Fruit fly (Drosophila melanogaster) whole organism, larva: ENCODE data around the gene CG14892.

Source experiments
- noc ChIP-seq: fragments of 200-800 bp; sonication (Bioruptor generic); optimal IDR thresholded peaks from 3 replicates; lab custom pipeline; 2019; ENCODE audit warnings: missing biosample characterization, mild to moderate bottlenecking, missing genetic modification characterization, moderate library complexity

Gene CG14892

DNA sequence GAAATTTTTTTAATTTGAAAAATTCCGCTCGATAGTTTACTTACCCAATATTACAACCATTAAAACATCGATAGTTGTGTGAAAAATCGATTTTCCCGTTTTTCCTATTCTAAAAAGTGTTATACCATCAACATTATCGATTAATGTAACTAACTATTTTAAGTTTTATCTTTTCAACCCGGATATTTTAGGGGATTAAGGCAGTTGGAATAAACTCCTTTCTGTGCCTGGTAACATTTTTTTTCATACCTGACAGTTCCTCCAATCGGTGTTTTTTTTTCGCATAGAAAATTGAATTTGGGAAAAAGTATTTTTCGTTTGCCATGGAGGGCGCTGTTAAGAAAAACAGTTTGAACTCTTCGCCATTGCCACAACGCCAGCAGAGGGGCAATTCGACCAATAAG, 45.8 kb downstream of the CG14892 start, which contains the start of gene nonA-l:
Gene nonA-l, plus strand, starts transcription at position 201 of the 404 bp plus-strand sequence.
- TF ChIP-seq noc (tag; lab: Kevin White, UChicago): no peak

DNA sequence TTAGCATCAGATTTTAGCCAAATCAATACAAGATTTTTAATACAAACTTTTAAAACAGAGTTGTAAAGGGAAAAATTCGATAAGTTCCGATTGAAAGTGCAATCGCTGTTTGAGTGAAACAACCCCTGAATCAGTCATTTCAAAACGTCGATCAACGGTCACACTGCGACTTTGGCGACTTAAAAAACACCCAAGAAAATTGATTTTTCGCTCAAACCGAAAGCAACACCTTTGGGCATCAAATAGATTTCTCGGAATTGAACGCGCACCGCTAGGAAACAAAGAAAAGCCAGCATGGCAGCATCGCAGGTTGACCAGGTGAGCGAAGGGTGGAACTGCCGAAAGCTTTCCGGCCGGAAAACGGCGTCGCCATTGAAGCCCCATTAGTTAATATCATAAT, 49.4 kb downstream of the CG14892 start, which contains the start of gene Arl6IP1:
Gene Arl6IP1, plus strand, starts transcription at position 15 of the 400 bp plus-strand sequence.
- no peak for TF ChIP-seq noc (tag; lab: Kevin White, UChicago)
